Worm (Caenorhabditis elegans): ENCODE data around the gene F54E7.6.

DNA sequence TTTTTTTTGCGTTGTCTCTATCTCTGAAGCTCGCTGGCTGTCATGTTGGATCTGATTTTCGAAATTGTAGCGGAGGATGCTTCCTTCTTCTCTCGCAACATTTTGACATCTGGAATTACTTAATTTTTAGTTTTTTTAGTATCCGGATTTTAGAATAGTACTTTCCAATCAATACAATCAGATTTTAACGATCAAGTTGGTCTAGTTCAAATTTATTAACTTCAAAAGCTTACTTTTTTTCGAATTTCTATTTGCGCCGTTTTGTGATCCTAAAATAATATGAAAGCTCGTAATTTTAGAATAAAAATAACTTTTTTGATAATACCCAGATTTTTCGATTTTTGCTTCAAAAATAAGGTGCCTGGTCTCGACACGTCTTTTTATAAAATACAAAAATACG lies 49.2 kb upstream of the F54E7.6 start, which contains the start of gene B0336.12:
- TF ChIP-seq ztf-23 (GFP tag; IDR thresholded peaks at IDR 0.05) (no peak), klf-2 (GFP tag; conservative IDR thresholded peaks at IDR 0.05) (no peak), med-1 (GFP tag; optimal IDR thresholded peaks at IDR 0.05; ENCODE audit: insufficient read depth) (no peak), ref-1 (GFP tag; conservative IDR thresholded peaks at IDR 0.05) (no peak), flt-1 (GFP tag; IDR thresholded peaks at IDR 0.05) (no peak), ztf-29 (GFP tag; IDR thresholded peaks at IDR 0.05) (no peak), cog-1 (tag; optimal IDR thresholded peaks at IDR 0.05) (no peak)
